Worm (Caenorhabditis elegans): ENCODE results near the gene rde-11.

The rde-11 gene

DNA sequence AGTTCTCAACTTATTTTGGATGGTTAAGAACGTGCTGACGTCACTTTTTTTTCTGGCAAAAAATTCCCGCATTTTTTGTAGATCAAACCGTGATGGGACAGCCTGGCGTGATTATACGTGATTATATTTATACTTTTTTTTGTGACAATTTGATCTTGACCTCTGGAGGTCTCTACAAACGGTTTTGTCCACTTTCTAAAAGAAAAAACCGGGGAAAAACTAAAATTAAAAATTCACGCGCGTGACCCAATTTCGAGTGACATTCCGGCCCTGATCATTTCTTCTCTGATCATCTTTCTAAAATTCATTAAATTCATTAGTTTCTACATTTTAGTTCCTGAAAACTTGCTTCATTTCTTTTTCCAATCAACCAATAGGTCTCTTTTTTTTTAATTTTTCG is at the start of gene rde-11:
Gene rde-11, plus strand, starts transcription at position 301 of the 400 bp plus-strand sequence.
- no peak for TF ChIP-seq zip-5 (tag; optimal IDR thresholded peaks at IDR 0.05)
- no peak for TF ChIP-seq dve-1 (tag; optimal IDR thresholded peaks at IDR 0.05)
- no peak for TF ChIP-seq pqm-1 (tag; optimal IDR thresholded peaks at IDR 0.05)
- TF ChIP-seq dmd-4 (tag; optimal IDR thresholded peaks at IDR 0.05; ENCODE audit: borderline replicate concordance), result no peak
- no peak for TF ChIP-seq tbx-7 (tag; optimal IDR thresholded peaks at IDR 0.05)
- TF ChIP-seq sox-2 (GFP tag; IDR thresholded peaks at IDR 0.05), result no peak
- TF ChIP-seq sox-4 (tag; optimal IDR thresholded peaks at IDR 0.05), result no peak
- no peak for TF ChIP-seq tbx-2 (tag; optimal IDR thresholded peaks at IDR 0.05)
- TF ChIP-seq hlh-6 (tag; optimal IDR thresholded peaks at IDR 0.05), result no peak
- TF ChIP-seq ceh-31 (tag; optimal IDR thresholded peaks at IDR 0.05), result no peak
- no peak for TF ChIP-seq fkh-6 (tag; optimal IDR thresholded peaks at IDR 0.05)
- no peak for TF ChIP-seq ceh-9 (tag; optimal IDR thresholded peaks at IDR 0.05)
- TF ChIP-seq ttx-3 (tag; optimal IDR thresholded peaks at IDR 0.05), result no peak
- TF ChIP-seq hlh-13 (GFP tag; optimal IDR thresholded peaks at IDR 0.05), result no peak
- no peak for TF ChIP-seq nhr-232 (tag; optimal IDR thresholded peaks at IDR 0.05)
- TF ChIP-seq unc-42 (tag; optimal IDR thresholded peaks at IDR 0.05), result no peak
- no peak for TF ChIP-seq nhr-11 (tag; optimal IDR thresholded peaks at IDR 0.05)
- TF ChIP-seq T23F11.4 (GFP tag; optimal IDR thresholded peaks at IDR 0.05), result no peak
- no peak for TF ChIP-seq pag-3 (tag; optimal IDR thresholded peaks at IDR 0.05; ENCODE audit: borderline replicate concordance)
- no peak for TF ChIP-seq npax-4 (tag; optimal IDR thresholded peaks at IDR 0.05)

DNA sequence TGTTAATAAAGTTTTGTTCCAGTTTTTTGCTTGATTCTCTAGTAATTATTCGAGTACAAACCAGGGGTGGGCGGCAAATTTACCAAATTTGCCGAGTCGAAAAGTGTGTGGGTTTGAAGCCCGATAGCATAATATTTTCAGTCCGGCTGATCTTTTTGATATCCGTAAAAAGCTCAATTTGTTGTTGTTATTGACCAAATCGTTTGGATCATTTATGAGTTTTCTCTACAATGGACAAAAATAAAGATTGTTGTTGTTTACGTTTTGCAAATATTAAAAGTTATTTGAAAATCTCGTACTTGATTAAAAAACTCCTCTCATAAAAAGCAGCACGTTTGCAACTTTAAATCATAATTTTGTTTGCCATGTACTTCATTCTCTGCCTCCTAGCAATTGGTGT is 49.0 kb upstream of the rde-11 start, which contains the start of gene scl-1:
Gene scl-1, plus strand, starts transcription at position 301 of the 400 bp plus-strand sequence.
- TF ChIP-seq nhr-232 (tag; optimal IDR thresholded peaks at IDR 0.05), result no peak

DNA sequence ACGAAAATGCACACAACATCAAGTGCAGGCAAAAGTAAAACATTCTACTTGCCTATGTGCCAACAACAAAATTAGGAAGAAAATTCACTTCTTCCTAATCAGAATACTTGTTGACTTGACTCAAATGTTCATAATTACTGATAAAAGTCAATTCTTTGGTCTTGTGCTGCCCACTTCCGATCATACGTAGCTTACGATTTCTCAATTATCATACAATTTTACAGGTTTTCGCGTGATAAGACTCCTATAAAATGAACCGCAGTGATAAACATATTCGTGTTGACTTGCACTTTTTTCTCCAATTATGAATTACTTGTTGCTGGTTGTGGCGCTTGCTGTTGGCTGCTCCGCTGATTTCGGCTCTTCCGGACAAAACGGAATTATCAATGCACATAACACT is 47.6 kb upstream of the rde-11 start, which contains the start of gene scl-2:
Gene scl-2, plus strand, starts transcription at position 293 of the 400 bp plus-strand sequence.
- TF ChIP-seq eyg-1 (tag; optimal IDR thresholded peaks at IDR 0.05) (no peak), hlh-30 (tag; optimal IDR thresholded peaks at IDR 0.05; ENCODE audit: insufficient read depth) (no peak), dve-1 (tag; optimal IDR thresholded peaks at IDR 0.05) (no peak), lim-6 (tag; optimal IDR thresholded peaks at IDR 0.05) (no peak), hlh-13 (GFP tag; optimal IDR thresholded peaks at IDR 0.05) (no peak), unc-3 (GFP tag; conservative IDR thresholded peaks at IDR 0.05) (no peak), unc-3 (tag; optimal IDR thresholded peaks at IDR 0.05) (no peak), ceh-19 (GFP tag; optimal IDR thresholded peaks at IDR 0.05) (no peak), ama-1 (optimal IDR thresholded peaks at IDR 0.05) (no peak), K02D7.2 (tag; optimal IDR thresholded peaks at IDR 0.05) (no peak), pax-1 (tag; optimal IDR thresholded peaks at IDR 0.05) (no peak), pqm-1 (tag; optimal IDR thresholded peaks at IDR 0.05) (no peak), che-1 (tag; optimal IDR thresholded peaks at IDR 0.05) (no peak), unc-55 (GFP tag; optimal IDR thresholded peaks at IDR 0.05) (no peak), syd-9 (tag; optimal IDR thresholded peaks at IDR 0.05) (no peak), pag-3 (tag; optimal IDR thresholded peaks at IDR 0.05; ENCODE audit: borderline replicate concordance) (no peak), sox-2 (GFP tag; IDR thresholded peaks at IDR 0.05) (no peak), tbx-7 (tag; optimal IDR thresholded peaks at IDR 0.05) (no peak), nhr-11 (tag; optimal IDR thresholded peaks at IDR 0.05) (no peak), ceh-2 (tag; optimal IDR thresholded peaks at IDR 0.05) (no peak)

DNA sequence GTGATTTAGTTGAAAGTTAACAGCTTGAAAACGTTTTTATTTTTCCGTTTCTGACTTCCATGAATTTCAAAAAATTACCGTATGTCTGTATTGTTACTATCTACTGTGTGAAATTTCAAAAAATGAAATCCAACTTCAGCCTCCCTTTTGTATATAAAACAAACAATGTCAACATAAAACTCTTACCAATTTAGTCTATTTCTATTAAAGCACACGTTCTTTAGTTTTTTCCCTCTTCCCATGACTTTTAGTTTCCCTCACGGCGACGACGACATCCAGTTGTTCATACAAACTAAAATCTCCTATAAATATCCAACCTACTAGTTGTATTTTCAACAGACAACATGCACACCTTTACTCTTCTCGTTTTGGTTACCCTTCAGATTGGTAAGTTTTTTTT is 45.7 kb upstream of the rde-11 start, which contains the start of gene scl-3:
Gene scl-3, plus strand, starts transcription at position 301 of the 400 bp plus-strand sequence.
- TF ChIP-seq C38D4.7 (GFP tag; optimal IDR thresholded peaks at IDR 0.05) (no peak), nhr-11 (tag; optimal IDR thresholded peaks at IDR 0.05) (no peak), K02D7.2 (tag; optimal IDR thresholded peaks at IDR 0.05) (no peak), hlh-8 (tag; optimal IDR thresholded peaks at IDR 0.05) (no peak), che-1 (tag; optimal IDR thresholded peaks at IDR 0.05) (no peak), hlh-6 (tag; optimal IDR thresholded peaks at IDR 0.05) (no peak), unc-55 (GFP tag; optimal IDR thresholded peaks at IDR 0.05) (no peak)

DNA sequence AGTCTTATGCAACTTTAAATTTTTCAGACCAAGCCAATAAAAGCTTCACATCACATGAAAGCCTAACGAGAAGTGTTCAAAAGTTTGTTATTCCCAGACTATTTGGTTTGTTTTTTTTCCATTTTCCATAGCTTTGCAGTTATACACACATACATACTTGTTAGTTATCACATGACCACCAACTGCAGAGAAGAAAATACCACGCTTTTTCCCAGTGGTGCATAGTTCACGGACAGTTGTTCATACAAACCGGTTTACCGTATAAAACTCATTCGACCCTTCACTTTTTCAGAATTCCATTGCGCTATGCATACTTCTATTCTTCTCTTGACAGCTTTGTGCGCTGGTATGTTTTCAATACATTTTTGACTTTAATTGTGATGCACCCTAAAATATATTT is 41.3 kb upstream of the rde-11 start, which contains the start of gene scl-5:
Gene scl-5, plus strand, starts transcription at position 301 of the 400 bp plus-strand sequence.
- TF ChIP-seq dmd-4 (tag; optimal IDR thresholded peaks at IDR 0.05; ENCODE audit: borderline replicate concordance) (no peak), elt-2 (tag; optimal IDR thresholded peaks at IDR 0.05) (no peak), C38D4.7 (GFP tag; optimal IDR thresholded peaks at IDR 0.05) (no peak), pag-3 (tag; optimal IDR thresholded peaks at IDR 0.05; ENCODE audit: borderline replicate concordance) (no peak), unc-55 (GFP tag; optimal IDR thresholded peaks at IDR 0.05) (no peak), pax-1 (tag; optimal IDR thresholded peaks at IDR 0.05) (no peak), ceh-48 (tag; optimal IDR thresholded peaks at IDR 0.05) (no peak), pat-9 (tag; optimal IDR thresholded peaks at IDR 0.05) (no peak), ztf-16 (tag; optimal IDR thresholded peaks at IDR 0.05) (no peak), fkh-6 (tag; optimal IDR thresholded peaks at IDR 0.05) (no peak), Y22D7AL.16 (tag; optimal IDR thresholded peaks at IDR 0.05) (no peak)

All from whole organism, late embryonic.